Worm (Caenorhabditis elegans) whole organism, L4/young adult: ENCODE measurements around the gene F02E11.2.

Experiments
- W03F9.2 ChIP-seq: fragments of 150-350 bp; optimal IDR thresholded peaks from 2 replicates; lab custom pipeline; 2014; ENCODE audit warnings: missing biosample characterization, missing genetic modification characterization
- dao-5 ChIP-seq: sonication (generic microtip); optimal IDR thresholded peaks from 2 replicates; lab custom pipeline; 2016; ENCODE audit warnings: missing genotype, missing genetic modification characterization, moderate library complexity, missing compliant biosample characterization
- him-1 ChIP-seq: sonication (generic microtip); optimal IDR thresholded peaks from 2 replicates; lab custom pipeline; 2016; ENCODE audit warnings: missing genotype, missing genetic modification reagents, missing genetic modification characterization, missing compliant biosample characterization

ce11 chrII:3267365-3267764, 4.8 kb downstream of the F02E11.2 start, which contains the start of gene F02E11.7:
- TF ChIP-seq him-1 (tag; lab: Kevin White, UChicago), result no peak
- TF ChIP-seq W03F9.2, result no peak
- no peak for TF ChIP-seq dao-5
